Fruit fly (Drosophila melanogaster) whole organism, embryonic: Measurements from ENCODE around the gene CG12766.

Experiments
- Bdp1 ChIP-seq: fragments of 200-800 bp; sonication (Bioruptor generic); optimal IDR thresholded peaks from 3 replicates; lab custom pipeline; 2016; ENCODE audit warnings: missing biosample characterization, missing genetic modification characterization
- CG10267 ChIP-seq: fragments of 200-800 bp; sonication (Bioruptor generic); optimal IDR thresholded peaks from 2 replicates; lab custom pipeline; 2018; ENCODE audit warnings: missing biosample characterization, mild to moderate bottlenecking, missing genetic modification characterization, moderate library complexity
- CG10979 ChIP-seq: fragments of 200-800 bp; sonication (Bioruptor generic); optimal IDR thresholded peaks from 2 replicates; lab custom pipeline; 2018; ENCODE audit warnings: missing biosample characterization, mild to moderate bottlenecking, missing genetic modification characterization, moderate library complexity
- CG12104 ChIP-seq: fragments of 200-800 bp; sonication (Bioruptor generic); optimal IDR thresholded peaks from 3 replicates; lab custom pipeline; 2016; ENCODE audit warnings: missing biosample characterization, missing genetic modification characterization
- CG12219 ChIP-seq: fragments of 200-800 bp; sonication (Bioruptor generic); optimal IDR thresholded peaks from 3 replicates; lab custom pipeline; 2018; ENCODE audit warnings: missing biosample characterization, mild to moderate bottlenecking, missing genetic modification characterization
- CG12769 ChIP-seq: fragments of 200-800 bp; sonication (Bioruptor generic); optimal IDR thresholded peaks from 2 replicates; lab custom pipeline; 2019; ENCODE audit warnings: missing biosample characterization, mild to moderate bottlenecking, missing genetic modification characterization, moderate library complexity
- CG13287 ChIP-seq: fragments of 200-800 bp; sonication (Bioruptor generic); IDR thresholded peaks from 2 replicates; pipeline ENCODE4 v1.3.6; 2022; ENCODE audit warnings: missing biosample characterization, missing genetic modification characterization; ENCODE audit not compliant: partially characterized antibody
- CG13424 ChIP-seq: fragments of 200-800 bp; sonication (Bioruptor generic); optimal IDR thresholded peaks from 2 replicates; lab custom pipeline; 2019; ENCODE audit warnings: missing biosample characterization, mild to moderate bottlenecking, missing genetic modification characterization, moderate library complexity
- CG13894 ChIP-seq: fragments of 200-800 bp; sonication (Bioruptor generic); optimal IDR thresholded peaks from 3 replicates; lab custom pipeline; 2018; ENCODE audit warnings: missing biosample characterization, mild to moderate bottlenecking, missing genetic modification characterization, moderate library complexity
- CG1603 ChIP-seq: fragments of 200-800 bp; sonication (Bioruptor generic); optimal IDR thresholded peaks from 2 replicates; lab custom pipeline; 2019; ENCODE audit warnings: missing biosample characterization, mild to moderate bottlenecking, missing genetic modification characterization, moderate library complexity
- CG17186 ChIP-seq: fragments of 200-800 bp; sonication (Bioruptor generic); optimal IDR thresholded peaks from 3 replicates; lab custom pipeline; 2017; ENCODE audit warnings: missing biosample characterization, missing genetic modification reagents, missing genetic modification characterization
- CG17359 ChIP-seq: fragments of 200-800 bp; sonication (Bioruptor generic); optimal IDR thresholded peaks from 3 replicates; lab custom pipeline; 2018; ENCODE audit warnings: missing biosample characterization, mild to moderate bottlenecking, missing genetic modification characterization, moderate library complexity
- CG17912 ChIP-seq: fragments of 200-800 bp; sonication (Bioruptor generic); optimal IDR thresholded peaks from 2 replicates; lab custom pipeline; 2018; ENCODE audit warnings: missing biosample characterization, mild to moderate bottlenecking, missing genetic modification characterization
- CG18011 ChIP-seq: fragments of 200-800 bp; sonication (Bioruptor generic); optimal IDR thresholded peaks from 2 replicates; lab custom pipeline; 2017; ENCODE audit warnings: missing biosample characterization, missing genetic modification characterization, mild to moderate bottlenecking, moderate library complexity, missing genotype
- CG2120 ChIP-seq: fragments of 200-800 bp; sonication (Bioruptor generic); optimal IDR thresholded peaks from 3 replicates; lab custom pipeline; 2016; ENCODE audit warnings: missing biosample characterization, missing genetic modification characterization
- CG2199 ChIP-seq: fragments of 200-800 bp; sonication (Bioruptor generic); IDR thresholded peaks from 3 replicates; pipeline ENCODE4 v1.3.6; 2022; ENCODE audit warnings: missing biosample characterization, missing genetic modification characterization
- CG2202 ChIP-seq: fragments of 200-800 bp; sonication (Bioruptor generic); optimal IDR thresholded peaks from 2 replicates; lab custom pipeline; 2018; ENCODE audit warnings: missing biosample characterization, mild to moderate bottlenecking, missing genetic modification characterization
- CG33557 ChIP-seq: fragments of 200-800 bp; sonication (Bioruptor generic); optimal IDR thresholded peaks from 2 replicates; lab custom pipeline; 2019; ENCODE audit warnings: missing biosample characterization, mild to moderate bottlenecking, missing genetic modification characterization, moderate library complexity
- CG4820 ChIP-seq: fragments of 200-800 bp; sonication (Bioruptor generic); optimal IDR thresholded peaks from 3 replicates; lab custom pipeline; 2016; ENCODE audit warnings: missing biosample characterization, missing genetic modification characterization
- CG5953 ChIP-seq: fragments of 200-800 bp; sonication (Bioruptor generic); IDR thresholded peaks from 2 replicates; pipeline ENCODE4 v1.3.6; 2022; ENCODE audit warnings: missing biosample characterization, missing genetic modification characterization
- CG6689 ChIP-seq: fragments of 200-800 bp; sonication (Bioruptor generic); IDR thresholded peaks from 2 replicates; pipeline ENCODE4 v1.3.6; 2022; ENCODE audit warnings: missing biosample characterization, missing genetic modification characterization
- CG6813 ChIP-seq: fragments of 200-800 bp; sonication (Bioruptor generic); optimal IDR thresholded peaks from 2 replicates; lab custom pipeline; 2017; ENCODE audit warnings: missing biosample characterization, missing genetic modification characterization, mild to moderate bottlenecking, moderate library complexity, missing genetic modification reagents
- CG7786 ChIP-seq: fragments of 200-800 bp; sonication (Bioruptor generic); optimal IDR thresholded peaks from 2 replicates; lab custom pipeline; 2016; ENCODE audit warnings: missing biosample characterization, missing genetic modification characterization
- CG8281 ChIP-seq: fragments of 200-800 bp; sonication (Bioruptor generic); optimal IDR thresholded peaks from 2 replicates; lab custom pipeline; 2018; ENCODE audit warnings: missing biosample characterization, mild to moderate bottlenecking, missing genetic modification characterization, moderate library complexity
- Dbx ChIP-seq: fragments of 200-800 bp; sonication (Bioruptor generic); IDR thresholded peaks from 3 replicates; pipeline ENCODE4 v1.3.6; 2022; ENCODE audit warnings: missing biosample characterization, missing genetic modification characterization
- Dp ChIP-seq: fragments of 200-800 bp; sonication (Bioruptor generic); optimal IDR thresholded peaks from 2 replicates; lab custom pipeline; 2018; ENCODE audit warnings: missing biosample characterization, mild to moderate bottlenecking, missing genetic modification characterization, moderate library complexity
- Ets65A ChIP-seq: fragments of 200-800 bp; sonication (Bioruptor generic); peaks from one replicate; lab custom pipeline; 2016; ENCODE audit warnings: missing biosample characterization, missing genetic modification characterization
- HHEX ChIP-seq: fragments of 200-800 bp; sonication (Bioruptor generic); optimal IDR thresholded peaks from 3 replicates; lab custom pipeline; 2017; ENCODE audit warnings: missing biosample characterization, mild to moderate bottlenecking, missing genetic modification characterization, missing genetic modification reagents
- HLHmδ ChIP-seq: fragments of 200-800 bp; sonication (Bioruptor generic); optimal IDR thresholded peaks from 2 replicates; lab custom pipeline; 2018; ENCODE audit warnings: missing biosample characterization, mild to moderate bottlenecking, missing genetic modification characterization, moderate library complexity
- Hsf ChIP-seq: fragments of 200-800 bp; sonication (Bioruptor generic); optimal IDR thresholded peaks from 3 replicates; lab custom pipeline; 2016; ENCODE audit warnings: missing biosample characterization, missing genetic modification characterization
- MBD-R2 ChIP-seq: fragments of 200-800 bp; sonication (Bioruptor generic); IDR thresholded peaks from 2 replicates; pipeline ENCODE4 v1.3.6; 2022; ENCODE audit warnings: missing biosample characterization, missing genetic modification characterization
- Myb ChIP-seq: fragments of 200-800 bp; sonication (Bioruptor generic); optimal IDR thresholded peaks from 2 replicates; lab custom pipeline; 2016; ENCODE audit warnings: missing biosample characterization, missing genetic modification characterization
- Rfx ChIP-seq: fragments of 200-800 bp; sonication (Bioruptor generic); IDR thresholded peaks from 2 replicates; pipeline ENCODE4 v1.3.6; 2022; ENCODE audit warnings: missing biosample characterization, missing genetic modification characterization
- ara ChIP-seq: fragments of 200-800 bp; sonication (Bioruptor generic); IDR thresholded peaks from 2 replicates; pipeline ENCODE4 v1.3.6; 2022; ENCODE audit warnings: missing biosample characterization, missing genetic modification characterization
- bigmax ChIP-seq: fragments of 200-800 bp; sonication (Bioruptor generic); optimal IDR thresholded peaks from 2 replicates; lab custom pipeline; 2018; ENCODE audit warnings: missing biosample characterization, mild to moderate bottlenecking, missing genetic modification characterization
- crc ChIP-seq: fragments of 200-800 bp; sonication (Bioruptor generic); optimal IDR thresholded peaks from 2 replicates; lab custom pipeline; 2016; ENCODE audit warnings: missing biosample characterization, missing genetic modification characterization
- crol ChIP-seq: fragments of 200-800 bp; sonication (Bioruptor generic); IDR thresholded peaks from 2 replicates; pipeline ENCODE4 v1.3.6; 2022; ENCODE audit warnings: missing biosample characterization, missing genetic modification characterization
- fd64A ChIP-seq: fragments of 200-800 bp; sonication (Bioruptor generic); optimal IDR thresholded peaks from 3 replicates; lab custom pipeline; 2018; ENCODE audit warnings: missing biosample characterization, mild to moderate bottlenecking, missing genetic modification characterization
- ftz-f1 ChIP-seq: fragments of 200-800 bp; sonication (Bioruptor generic); optimal IDR thresholded peaks from 2 replicates; lab custom pipeline; 2016; ENCODE audit warnings: missing biosample characterization, missing genetic modification characterization
- h ChIP-seq: fragments of >200 bp; optimal IDR thresholded peaks from 2 replicates; lab custom pipeline; 2017
- hkb ChIP-seq, 2 experiments: fragments of 200-800 bp in 1 of 2; fragments of >200 bp in 1 of 2; sonication (Bioruptor generic) in 1 of 2; IDR thresholded peaks in 1 of 2; optimal IDR thresholded peaks in 1 of 2; 2 replicates each; pipeline versions ENCODE4 v1.3.6 to Lab custom; 2017 to 2022; ENCODE audit warnings: missing biosample characterization in 1 of 2, missing genetic modification characterization in 1 of 2
- mam ChIP-seq: fragments of 200-800 bp; sonication (Bioruptor generic); optimal IDR thresholded peaks from 3 replicates; lab custom pipeline; 2016; ENCODE audit warnings: missing biosample characterization, missing genetic modification characterization
- mirr ChIP-seq: fragments of 200-800 bp; sonication (Bioruptor generic); optimal IDR thresholded peaks from 3 replicates; lab custom pipeline; 2018; ENCODE audit warnings: missing biosample characterization, mild to moderate bottlenecking, missing genetic modification characterization
- nmo ChIP-seq: fragments of 200-800 bp; sonication (Bioruptor generic); optimal IDR thresholded peaks from 2 replicates; lab custom pipeline; 2018; ENCODE audit warnings: missing biosample characterization, mild to moderate bottlenecking, missing genetic modification characterization, moderate library complexity
- sd ChIP-seq: fragments of 200-800 bp; sonication (Bioruptor generic); optimal IDR thresholded peaks from 3 replicates; lab custom pipeline; 2018; ENCODE audit warnings: missing biosample characterization, mild to moderate bottlenecking, missing genetic modification characterization, moderate library complexity
- sisA ChIP-seq: fragments of 200-800 bp; sonication (Bioruptor generic); IDR thresholded peaks from 2 replicates; pipeline ENCODE4 v1.3.6; 2022; ENCODE audit warnings: missing biosample characterization, missing genetic modification characterization
- sr ChIP-seq: fragments of 200-800 bp; sonication (Bioruptor generic); IDR thresholded peaks from 3 replicates; pipeline ENCODE4 v1.3.6; 2022; ENCODE audit warnings: missing biosample characterization, missing genetic modification characterization
- stwl ChIP-seq: fragments of 200-800 bp; sonication (Bioruptor generic); optimal IDR thresholded peaks from 3 replicates; lab custom pipeline; 2018; ENCODE audit warnings: missing biosample characterization, mild to moderate bottlenecking, missing genetic modification characterization, moderate library complexity
- sug ChIP-seq: fragments of 200-800 bp; optimal IDR thresholded peaks from 2 replicates; lab custom pipeline; 2019; ENCODE audit warnings: missing biosample characterization, mild to moderate bottlenecking, missing genetic modification characterization, moderate library complexity

The CG12766 gene

dm6 chr3L:3896553-3897034, 43.3 kb downstream of the CG12766 start, which contains the start of the genes Gr63a and Lamtor4 (continued):
- peak; percentile 51 for TF ChIP-seq CG17912 (GFP tag; lab: Kevin White, UChicago)
- peak; percentile 6 for TF ChIP-seq mirr (GFP tag; lab: Kevin White, UChicago)
- no peak for TF ChIP-seq crol
- TF ChIP-seq hkb (optimal IDR thresholded peaks at IDR 0.05; lab: Kevin White, UChicago), result no peak
- TF ChIP-seq hkb (GFP tag; IDR thresholded peaks at IDR 0.05; lab: Robert Waterston, UW), result 0 out of 2 replicates have a peak, but pooled peaks have one; percentile 7
- TF ChIP-seq sd, result peak; percentile 21
- TF ChIP-seq sr (GFP tag; lab: Robert Waterston, UW), result peak; percentile 58; the same call in 1 of the 3 replicates
- TF ChIP-seq nmo (GFP tag; lab: Kevin White, UChicago), result peak; percentile 38
- peak; percentile 28 for TF ChIP-seq CG7786
- peak; percentile 43 for TF ChIP-seq CG17186 (GFP tag; lab: Kevin White, UChicago)
- peak; percentile 43 for TF ChIP-seq sug (tag; lab: Kevin White, UChicago)
- TF ChIP-seq Ets65A, result peak; percentile 56
- peak; percentile 37; the same call in 1 of the 2 replicates for TF ChIP-seq CG13287
- TF ChIP-seq mam, result peak; percentile 24
- TF ChIP-seq CG17359 (tag; lab: Kevin White, UChicago), result no peak
- peak; percentile 69 for TF ChIP-seq CG1603 (tag; lab: Kevin White, UChicago)
- peak; percentile 1 for TF ChIP-seq HLHmδ (GFP tag; lab: Kevin White, UChicago)
- TF ChIP-seq stwl (tag; lab: Kevin White, UChicago), result peak; percentile 76
- TF ChIP-seq ara (GFP tag; lab: Robert Waterston, UW), result no peak
- TF ChIP-seq Dp (GFP tag; lab: Kevin White, UChicago), result peak; percentile 98
- TF ChIP-seq Hsf (GFP tag; lab: Kevin White, UChicago), result peak; percentile 3
- 0 out of 3 replicates have a peak, but pooled peaks have one; percentile 15 for TF ChIP-seq Dbx (GFP tag; lab: Robert Waterston, UW)
- peak; percentile 81 for TF ChIP-seq MBD-R2 (GFP tag; lab: Robert Waterston, UW)
- TF ChIP-seq ftz-f1, result peak; percentile 5
- TF ChIP-seq CG6813 (GFP tag; lab: Kevin White, UChicago), result no peak
- peak; percentile 15 for TF ChIP-seq bigmax (GFP tag; lab: Kevin White, UChicago)
- TF ChIP-seq fd64A (GFP tag; lab: Kevin White, UChicago), result no peak
- peak; percentile 60 for TF ChIP-seq Rfx
- TF ChIP-seq CG2120 (GFP tag; lab: Kevin White, UChicago), result peak; percentile 51
- TF ChIP-seq CG10979 (tag; lab: Kevin White, UChicago), result no peak
- peak; percentile 27 for TF ChIP-seq CG12769 (tag; lab: Kevin White, UChicago)

dm6 chr3L:3894413-3894812, 45.5 kb downstream of the CG12766 start:
- TF ChIP-seq CG2202 (tag; lab: Kevin White, UChicago) (no peak), Bdp1 (GFP tag; lab: Kevin White, UChicago) (peak; percentile 97)

dm6 chr3L:3892154-3892624, 47.7 kb downstream of the CG12766 start, which contains the start of gene Fie:
Gene Fie (plus strand): TSS chr3L:3892574.
- TF ChIP-seq CG12104 (GFP tag; lab: Kevin White, UChicago) (peak; percentile 23), CG13424 (tag; lab: Kevin White, UChicago) (peak; percentile 79), CG18011 (GFP tag; lab: Kevin White, UChicago) (peak; percentile 30), CG2199 (no peak), CG5953 (GFP tag; lab: Robert Waterston, UW) (no peak), CG8281 (tag; lab: Kevin White, UChicago) (no peak), sisA (GFP tag; lab: Robert Waterston, UW) (peak; percentile 54; the same call in 1 of the 2 replicates), CG33557 (no peak), CG6689 (GFP tag; lab: Robert Waterston, UW) (peak; percentile 32; the same call in 1 of the 2 replicates), CG4820 (GFP tag; lab: Kevin White, UChicago) (peak; percentile 29), HHEX (GFP tag; lab: Kevin White, UChicago) (peak; percentile 59), CG12219 (GFP tag; lab: Kevin White, UChicago) (peak; percentile 59), h (no peak), Myb (GFP tag; lab: Kevin White, UChicago) (peak; percentile 7), CG10267 (tag; lab: Kevin White, UChicago) (peak; percentile 41), crc (GFP tag; lab: Kevin White, UChicago) (no peak), CG13894 (tag; lab: Kevin White, UChicago) (peak; percentile 48)
